Worm (Caenorhabditis elegans) whole organism, young adult: Measurements from ENCODE around the gene C02B8.1.

Experiments used
- F39B2.1 ChIP-seq: fragments of 200-800 bp; sonication (Bioruptor generic); IDR thresholded peaks from 2 replicates; pipeline ENCODE4 v1.3.6; 2022; ENCODE audit warnings: missing genetic modification reagents, missing genetic modification characterization, missing compliant biosample characterization
- F55B11.4 ChIP-seq: sonication (generic microtip); optimal IDR thresholded peaks from 2 replicates; lab custom pipeline; 2016; ENCODE audit warnings: missing compliant biosample characterization, missing genetic modification characterization, borderline replicate concordance; ENCODE audit not compliant: insufficient read depth
- F57C9.4 ChIP-seq: sonication (generic microtip); optimal IDR thresholded peaks from 2 replicates; lab custom pipeline; 2017; ENCODE audit warnings: mild to moderate bottlenecking, missing genetic modification characterization, missing compliant biosample characterization
- T07F8.4 ChIP-seq: sonication (generic microtip); optimal IDR thresholded peaks from 2 replicates; lab custom pipeline; 2016; ENCODE audit warnings: mild to moderate bottlenecking, missing genetic modification characterization, moderate library complexity, missing compliant biosample characterization
- Y53G8AR.9 ChIP-seq: fragments of 200-800 bp; sonication (Bioruptor generic); conservative IDR thresholded peaks from 2 replicates; pipeline ENCODE4 v1.3.6; 2022; ENCODE audit warnings: missing genetic modification reagents, missing genetic modification characterization, missing compliant biosample characterization
- Y56A3A.18 ChIP-seq: fragments of 200-800 bp; sonication (Bioruptor generic); IDR thresholded peaks from 2 replicates; pipeline ENCODE4 v1.3.6; 2022; ENCODE audit warnings: missing genetic modification reagents, missing genetic modification characterization, missing compliant biosample characterization
- Y95B8A.8 ChIP-seq: fragments of 200-800 bp; sonication (Bioruptor generic); IDR thresholded peaks from 2 replicates; pipeline ENCODE4 v1.3.6; 2022; ENCODE audit warnings: missing genetic modification reagents, missing genetic modification characterization, missing compliant biosample characterization
- ZK185.1 ChIP-seq: sonication (generic microtip); optimal IDR thresholded peaks from 2 replicates; lab custom pipeline; 2016; ENCODE audit warnings: mild to moderate bottlenecking, missing genetic modification characterization, missing compliant biosample characterization; ENCODE audit not compliant: poor library complexity, severe bottlenecking
- aptf-3 ChIP-seq: fragments of 200-800 bp; sonication (Bioruptor generic); IDR thresholded peaks from 2 replicates; pipeline ENCODE4 v1.3.6; 2022; ENCODE audit warnings: missing genetic modification characterization, missing compliant biosample characterization
- attf-6 ChIP-seq: fragments of 200-800 bp; sonication (Bioruptor generic); IDR thresholded peaks from 2 replicates; pipeline ENCODE4 v1.3.6; 2022; ENCODE audit warnings: missing genetic modification reagents, missing genetic modification characterization, missing compliant biosample characterization
- bed-2 ChIP-seq: fragments of 200-800 bp; sonication (Bioruptor generic); IDR thresholded peaks from 2 replicates; pipeline ENCODE4 v1.3.6; 2022; ENCODE audit warnings: missing genetic modification reagents, missing genetic modification characterization, missing compliant biosample characterization
- ceh-100 ChIP-seq: fragments of 200-800 bp; sonication (Bioruptor generic); IDR thresholded peaks from 2 replicates; pipeline ENCODE4 v1.3.6; 2022; ENCODE audit warnings: missing genetic modification reagents, missing genetic modification characterization, missing compliant biosample characterization
- ceh-27 ChIP-seq: fragments of 200-800 bp; sonication (Bioruptor generic); optimal IDR thresholded peaks from 2 replicates; lab custom pipeline; 2018; ENCODE audit warnings: mild to moderate bottlenecking, missing genetic modification characterization, moderate library complexity, missing compliant biosample characterization
- chd-7 ChIP-seq: sonication (generic microtip); optimal IDR thresholded peaks from 2 replicates; lab custom pipeline; 2016; ENCODE audit warnings: mild to moderate bottlenecking, missing genetic modification characterization, moderate library complexity, missing compliant biosample characterization
- dox-1 ChIP-seq: fragments of 200-800 bp; sonication (Bioruptor generic); IDR thresholded peaks from 2 replicates; pipeline ENCODE4 v1.3.6; 2022; ENCODE audit warnings: missing genetic modification reagents, missing genetic modification characterization, missing compliant biosample characterization
- ekl-4 ChIP-seq: fragments of 200-800 bp; sonication (Bioruptor generic); IDR thresholded peaks from 2 replicates; pipeline ENCODE4 v1.3.6; 2022; ENCODE audit warnings: missing genetic modification reagents, missing genetic modification characterization, missing compliant biosample characterization
- ets-4 ChIP-seq: fragments of 200-800 bp; sonication (Bioruptor generic); optimal IDR thresholded peaks from 2 replicates; lab custom pipeline; 2018; ENCODE audit warnings: mild to moderate bottlenecking, missing genetic modification characterization, missing compliant biosample characterization
- gei-17 ChIP-seq: fragments of 200-800 bp; sonication (Bioruptor generic); optimal IDR thresholded peaks from 2 replicates; lab custom pipeline; 2018; ENCODE audit warnings: mild to moderate bottlenecking, missing genetic modification characterization, missing compliant biosample characterization
- hmg-1.2 ChIP-seq: fragments of 200-800 bp; sonication (Bioruptor generic); IDR thresholded peaks from 2 replicates; pipeline ENCODE4 v1.3.6; 2022; ENCODE audit warnings: missing genetic modification reagents, missing genetic modification characterization, missing compliant biosample characterization
- hmg-20 ChIP-seq: fragments of 200-800 bp; sonication (Bioruptor generic); IDR thresholded peaks from 2 replicates; pipeline ENCODE4 v1.3.6; 2022; ENCODE audit warnings: missing genetic modification reagents, missing genetic modification characterization, missing compliant biosample characterization
- hrde-1 ChIP-seq: sonication (generic microtip); optimal IDR thresholded peaks from 2 replicates; lab custom pipeline; 2016; ENCODE audit warnings: missing genetic modification characterization, mild to moderate bottlenecking, missing compliant biosample characterization, moderate library complexity, missing genotype, missing genetic modification reagents, borderline replicate concordance
- hsf-1 ChIP-seq: fragments of 200-800 bp; sonication (Bioruptor generic); IDR thresholded peaks from 2 replicates; pipeline ENCODE4 v1.3.6; 2022; ENCODE audit warnings: missing genetic modification reagents, missing genetic modification characterization, missing compliant biosample characterization
- let-607 ChIP-seq, 2 experiments: fragments of 200-800 bp in 1 of 2; sonication (Bioruptor generic) in 1 of 2; sonication (generic microtip) in 1 of 2; optimal IDR thresholded peaks; 2 replicates each; lab custom pipeline; 2016 to 2018; ENCODE audit warnings: mild to moderate bottlenecking in 2 of 2, missing compliant biosample characterization in 2 of 2, missing genetic modification characterization in 2 of 2, moderate library complexity in 2 of 2, missing genotype in 1 of 2
- lin-40 ChIP-seq: sonication (generic microtip); optimal IDR thresholded peaks from 2 replicates; lab custom pipeline; 2016; ENCODE audit warnings: missing genetic modification characterization, mild to moderate bottlenecking, missing compliant biosample characterization, missing genotype, missing genetic modification reagents
- lir-1 ChIP-seq: fragments of 200-800 bp; sonication (Bioruptor generic); conservative IDR thresholded peaks from 2 replicates; pipeline ENCODE4 v1.3.6; 2022; ENCODE audit warnings: missing genetic modification reagents, missing genetic modification characterization, missing compliant biosample characterization
- madf-10 ChIP-seq: sonication (generic microtip); optimal IDR thresholded peaks from 2 replicates; lab custom pipeline; 2016; ENCODE audit warnings: mild to moderate bottlenecking, missing genetic modification characterization, missing compliant biosample characterization
- mel-28 ChIP-seq: sonication (generic microtip); optimal IDR thresholded peaks from 2 replicates; lab custom pipeline; 2016; ENCODE audit warnings: borderline replicate concordance, mild to moderate bottlenecking, missing genetic modification characterization, missing compliant biosample characterization
- nfya-1 ChIP-seq: sonication (generic microtip); optimal IDR thresholded peaks from 2 replicates; lab custom pipeline; 2017; ENCODE audit warnings: antibody characterized with exemption, missing compliant biosample characterization, missing genetic modification characterization, borderline replicate concordance; ENCODE audit not compliant: insufficient read depth
- nfya-2 ChIP-seq: fragments of 200-800 bp; sonication (Bioruptor generic); IDR thresholded peaks from 2 replicates; pipeline ENCODE4 v1.3.6; 2022; ENCODE audit warnings: missing genetic modification reagents, missing genetic modification characterization, missing compliant biosample characterization
- nhr-80 ChIP-seq: sonication (generic microtip); optimal IDR thresholded peaks from 2 replicates; lab custom pipeline; 2016; ENCODE audit warnings: missing genetic modification characterization, missing compliant biosample characterization
- pha-4 ChIP-seq: fragments of 150-350 bp; sonication (generic microtip); optimal IDR thresholded peaks from 2 replicates; lab custom pipeline; 2014; ENCODE audit warnings: missing biosample characterization, missing genetic modification reagents, missing genetic modification characterization
- repo-1 ChIP-seq: sonication (generic microtip); optimal IDR thresholded peaks from 2 replicates; lab custom pipeline; 2017; ENCODE audit warnings: mild to moderate bottlenecking, missing genetic modification characterization, missing compliant biosample characterization
- tbp1 ChIP-seq: fragments of 200-800 bp; sonication (Bioruptor generic); optimal IDR thresholded peaks from 2 replicates; lab custom pipeline; 2018; ENCODE audit warnings: mild to moderate bottlenecking, missing genetic modification characterization, missing compliant biosample characterization
- unc-62 ChIP-seq: fragments of 150-350 bp; optimal IDR thresholded peaks from 2 replicates; lab custom pipeline; 2014; ENCODE audit warnings: missing biosample characterization, missing genetic modification reagents, missing genetic modification characterization
- zfh-2 ChIP-seq: fragments of 200-800 bp; sonication (Bioruptor generic); conservative IDR thresholded peaks from 2 replicates; pipeline ENCODE4 v1.3.6; 2022; ENCODE audit warnings: missing genetic modification reagents, missing genetic modification characterization, missing compliant biosample characterization
- ztf-18 ChIP-seq: sonication (generic microtip); optimal IDR thresholded peaks from 2 replicates; lab custom pipeline; 2016; ENCODE audit warnings: missing genotype, mild to moderate bottlenecking, missing genetic modification characterization, missing compliant biosample characterization
- ztf-26 ChIP-seq: sonication (generic microtip); optimal IDR thresholded peaks from 2 replicates; lab custom pipeline; 2017; ENCODE audit warnings: missing genetic modification characterization, missing compliant biosample characterization
- ztf-28 ChIP-seq: fragments of 200-800 bp; sonication (Bioruptor generic); IDR thresholded peaks from 2 replicates; pipeline ENCODE4 v1.3.6; 2022; ENCODE audit warnings: missing genetic modification reagents, missing genetic modification characterization, missing compliant biosample characterization
- ztf-6 ChIP-seq: fragments of 200-800 bp; sonication (Bioruptor generic); IDR thresholded peaks from 2 replicates; pipeline ENCODE4 v1.3.6; 2022; ENCODE audit warnings: missing genetic modification reagents, missing genetic modification characterization, missing compliant biosample characterization

The C02B8.1 gene

ce11 chrX:8147398-8147797 is at the start of gene C02B8.1:
C02B8.1 (plus strand) TSS chrX:8147698.
- no peak for TF ChIP-seq aptf-3 (GFP tag; lab: Robert Waterston, UW)

DNA sequence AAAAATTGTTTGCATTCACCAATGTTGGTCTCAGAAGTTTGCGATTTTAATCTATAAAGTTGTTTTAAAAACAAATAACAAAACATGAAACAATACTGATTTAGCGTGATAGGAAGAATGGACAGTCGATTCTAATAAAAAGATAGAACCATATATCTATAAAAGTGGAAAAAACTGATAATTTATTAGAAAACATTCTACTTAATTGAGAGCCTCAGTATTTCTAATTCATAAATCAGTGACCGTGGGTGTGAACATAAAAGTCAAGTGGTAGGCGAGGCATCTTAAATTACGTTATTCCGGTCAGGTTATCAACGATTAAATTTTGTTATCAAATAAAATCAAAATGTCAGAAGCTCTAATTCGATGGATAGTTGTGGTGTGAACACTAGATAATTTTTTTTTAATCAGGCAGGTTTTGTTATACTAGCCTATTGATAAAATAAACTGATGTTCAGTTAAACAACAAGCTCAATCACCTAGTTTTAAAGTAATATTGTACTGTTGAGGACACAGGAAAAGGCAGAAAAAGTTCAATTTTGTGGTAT is 48.6 kb upstream of the C02B8.1 start, which contains the start of gene catp-5:
catp-5 (minus strand) TSS at position 51 of the 548 bp plus-strand sequence.
- TF ChIP-seq T07F8.4 (tag; lab: Kevin White, UChicago) (no peak), F57C9.4 (tag; lab: Kevin White, UChicago) (no peak), hsf-1 (no peak), ztf-18 (tag; lab: Kevin White, UChicago) (no peak), nhr-80 (peak; percentile 49), pha-4 (no peak)
- TF ChIP-seq, all 124 proteins: peak for 1

- TF ChIP-seq gei-17 (GFP tag; lab: Kevin White, UChicago) (peak; percentile 40), lin-40 (tag; lab: Kevin White, UChicago) (peak; percentile 57), hrde-1 (tag; lab: Kevin White, UChicago) (no peak), hmg-1.2 (GFP tag; lab: Robert Waterston, UW) (peak; percentile 63; the same call in 1 of the 2 replicates), aptf-3 (GFP tag; lab: Robert Waterston, UW) (no peak), nhr-80 (peak; percentile 8), repo-1 (no peak), lir-1 (no peak), ZK185.1 (peak; percentile 23), bed-2 (GFP tag; lab: Robert Waterston, UW) (no peak), dox-1 (GFP tag; lab: Robert Waterston, UW) (no peak)
These were observed 43.6 kb upstream of the C02B8.1 start, which contains the start of gene K07E3.2 for ce11 chrX:8103899-8104298. K07E3.2 (plus strand) TSS chrX:8104298.

DNA sequence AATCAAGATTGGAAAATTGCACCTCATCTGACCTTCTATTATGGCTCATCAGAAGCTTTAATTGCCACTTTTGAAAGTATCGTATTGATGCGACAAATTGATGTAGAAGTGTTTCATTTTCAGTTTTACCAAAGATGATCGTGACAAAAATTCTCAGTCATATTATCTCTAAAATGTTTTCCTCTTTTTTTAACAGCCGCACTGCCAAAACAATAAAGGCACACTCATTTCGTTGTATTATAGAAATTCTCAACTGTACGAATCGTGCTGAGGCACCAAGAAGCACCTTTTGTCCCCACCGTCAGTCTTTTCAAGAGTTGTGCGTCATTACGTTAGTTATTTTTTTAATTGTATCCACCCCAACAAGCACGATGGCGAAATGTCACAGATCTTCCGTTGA is 39.6 kb upstream of the C02B8.1 start, which contains the start of gene K07E3.9:
K07E3.9 (plus strand) TSS at position 301 of the 400 bp plus-strand sequence.
- TF ChIP-seq Y53G8AR.9 (GFP tag; lab: Robert Waterston, UW) (no peak), zfh-2 (GFP tag; lab: Robert Waterston, UW) (no peak), unc-62 (GFP tag; lab: Kevin White, UChicago) (no peak), mel-28 (tag; lab: Kevin White, UChicago) (no peak)

DNA sequence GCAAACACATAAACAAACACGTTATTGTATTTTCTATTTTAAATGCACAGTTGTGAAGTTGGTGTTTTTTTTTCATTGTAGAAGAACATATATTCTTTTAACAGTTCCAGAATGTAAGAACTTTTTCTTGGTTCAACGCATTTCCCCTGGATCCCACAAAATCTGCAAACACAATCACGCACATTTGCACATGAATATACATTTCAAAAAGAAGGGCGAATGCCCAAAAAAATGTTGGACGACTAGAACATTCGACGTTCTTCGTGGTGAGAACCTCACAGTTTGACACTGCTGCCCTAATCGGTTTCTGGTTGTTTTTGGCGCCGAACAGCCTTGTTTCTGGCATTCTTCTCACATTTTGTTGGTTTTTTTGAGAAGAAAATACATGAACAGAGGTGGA is 38.0 kb upstream of the C02B8.1 start:
- TF ChIP-seq let-607 (tag; optimal IDR thresholded peaks at IDR 0.05; lab: Kevin White, UChicago), result peak in 1 of 2 experiments; percentile 28
- no peak for TF ChIP-seq ztf-6 (GFP tag; lab: Robert Waterston, UW)
- TF ChIP-seq repo-1, result no peak
- TF ChIP-seq ekl-4 (GFP tag; lab: Robert Waterston, UW), result no peak
- TF ChIP-seq ets-4, result no peak
- no peak for TF ChIP-seq Y56A3A.18
- TF ChIP-seq T07F8.4 (tag; lab: Kevin White, UChicago), result no peak
- no peak for TF ChIP-seq hmg-20
- TF ChIP-seq madf-10 (tag; lab: Kevin White, UChicago), result no peak
- no peak for TF ChIP-seq ztf-28 (GFP tag; lab: Robert Waterston, UW)
- no peak for TF ChIP-seq attf-6 (GFP tag; lab: Robert Waterston, UW)
- peak; percentile 44 for TF ChIP-seq lin-40 (tag; lab: Kevin White, UChicago)
- TF ChIP-seq ztf-18 (tag; lab: Kevin White, UChicago), result no peak
- TF ChIP-seq F55B11.4, result no peak
- no peak for TF ChIP-seq nfya-1 (tag; lab: Kevin White, UChicago)
- 0 out of 2 replicates have a peak, but pooled peaks have one; percentile 4 for TF ChIP-seq hmg-1.2 (GFP tag; lab: Robert Waterston, UW)
- no peak for TF ChIP-seq dox-1 (GFP tag; lab: Robert Waterston, UW)
- TF ChIP-seq ceh-100 (GFP tag; lab: Robert Waterston, UW), result no peak
- TF ChIP-seq aptf-3 (GFP tag; lab: Robert Waterston, UW), result no peak
- peak; percentile 10 for TF ChIP-seq ceh-27 (GFP tag; lab: Kevin White, UChicago)
- TF ChIP-seq F39B2.1 (GFP tag; lab: Robert Waterston, UW), result no peak
- peak; percentile 21 for TF ChIP-seq pha-4
- TF ChIP-seq chd-7, result no peak
- TF ChIP-seq Y95B8A.8 (GFP tag; lab: Robert Waterston, UW), result no peak
- TF ChIP-seq nfya-2 (GFP tag; lab: Robert Waterston, UW), result no peak
- TF ChIP-seq tbp1 (GFP tag; lab: Kevin White, UChicago), result peak; percentile 10
- TF ChIP-seq ztf-26 (tag; lab: Kevin White, UChicago), result no peak
- peak; percentile 71 for TF ChIP-seq hsf-1
- no peak for TF ChIP-seq F57C9.4 (tag; lab: Kevin White, UChicago)
